Worm (Caenorhabditis elegans): Measurements from ENCODE around the gene K08D8.6.
A peak's percentile ranks its signal among the peaks of the same experiment; 100 is the strongest.

K08D8.6 gene

ce11 chrIV:12909871-12910270, 19.6 kb upstream of the K08D8.6 start, which contains the start of gene K08D8.4 (continued):
- TF ChIP-seq R02D3.7 (tag; optimal IDR thresholded peaks at IDR 0.05) (no peak), ces-1 (GFP tag; optimal IDR thresholded peaks at IDR 0.05) (no peak), pha-4 (GFP tag; IDR thresholded peaks at IDR 0.05) (no peak), pha-4 (tag; optimal IDR thresholded peaks at IDR 0.05) (no peak), vab-7 (GFP tag; IDR thresholded peaks at IDR 0.05) (no peak), lim-7 (GFP tag; IDR thresholded peaks at IDR 0.05) (no peak), lsy-2 (tag; optimal IDR thresholded peaks at IDR 0.05) (no peak), mdt-29 (GFP tag; IDR thresholded peaks at IDR 0.05) (no peak), ceh-44 (GFP tag; IDR thresholded peaks at IDR 0.05) (no peak), ztf-11 (tag; optimal IDR thresholded peaks at IDR 0.05) (no peak), pqm-1 (tag; optimal IDR thresholded peaks at IDR 0.05) (peak; percentile 70), daf-16 (GFP tag; optimal IDR thresholded peaks at IDR 0.05) (no peak), daf-16 (tag; optimal IDR thresholded peaks at IDR 0.05) (peak; percentile 16), nhr-28 (tag; optimal IDR thresholded peaks at IDR 0.05) (peak; percentile 32), F37D6.2 (tag; optimal IDR thresholded peaks at IDR 0.05) (no peak), dmd-6 (GFP tag; IDR thresholded peaks at IDR 0.05) (peak; percentile 78), tra-1 (GFP tag; IDR thresholded peaks at IDR 0.05) (no peak), zag-1 (tag; optimal IDR thresholded peaks at IDR 0.05) (no peak), unc-62 (GFP tag; optimal IDR thresholded peaks at IDR 0.05 in 1 of 2) (no peak), unc-62 (tag; optimal IDR thresholded peaks at IDR 0.05) (no peak), lin-38 (GFP tag; IDR thresholded peaks at IDR 0.05) (no peak), daf-12 (tag; optimal IDR thresholded peaks at IDR 0.05) (no peak), nhr-25 (tag; optimal IDR thresholded peaks at IDR 0.05; ENCODE audit: borderline replicate concordance, insufficient read depth) (no peak)

ce11 chrIV:12906529-12906928, 16.2 kb upstream of the K08D8.6 start, which contains the start of gene K08D8.3:
Gene K08D8.3, minus strand, starts transcription at chrIV:12906659.
- TF ChIP-seq lin-15B (tag; optimal IDR thresholded peaks at IDR 0.05) (no peak), daf-12 (tag; optimal IDR thresholded peaks at IDR 0.05) (no peak), zfp-3 (GFP tag; conservative IDR thresholded peaks at IDR 0.05) (no peak), F44E2.7 (GFP tag; IDR thresholded peaks at IDR 0.05) (no peak), egl-43 (GFP tag; IDR thresholded peaks at IDR 0.05) (no peak), madf-5 (GFP tag; IDR thresholded peaks at IDR 0.05) (no peak), nhr-28 (tag; optimal IDR thresholded peaks at IDR 0.05) (peak; percentile 63), T20F7.1 (GFP tag; optimal IDR thresholded peaks at IDR 0.05) (no peak), nhr-41 (GFP tag; IDR thresholded peaks at IDR 0.05) (no peak), daf-16 (GFP tag; optimal IDR thresholded peaks at IDR 0.05) (no peak), daf-16 (tag; optimal IDR thresholded peaks at IDR 0.05) (peak; percentile 78), skn-1 (tag; optimal IDR thresholded peaks at IDR 0.05) (no peak), zip-2 (tag; optimal IDR thresholded peaks at IDR 0.05) (no peak), zag-1 (tag; optimal IDR thresholded peaks at IDR 0.05) (no peak), pqm-1 (tag; optimal IDR thresholded peaks at IDR 0.05) (peak; percentile 92), lsy-2 (tag; optimal IDR thresholded peaks at IDR 0.05) (no peak), lim-7 (GFP tag; IDR thresholded peaks at IDR 0.05) (no peak), snpc-1.2 (GFP tag; IDR thresholded peaks at IDR 0.05) (no peak), dve-1 (tag; optimal IDR thresholded peaks at IDR 0.05; ENCODE audit: insufficient read depth) (peak; percentile 50), nhr-77 (tag; optimal IDR thresholded peaks at IDR 0.05) (peak; percentile 36), zip-11 (GFP tag; IDR thresholded peaks at IDR 0.05) (no peak), duxl-1 (tag; optimal IDR thresholded peaks at IDR 0.05; ENCODE audit: poor library complexity) (no peak), hlh-11 (tag; optimal IDR thresholded peaks at IDR 0.05) (peak; percentile 41), dmd-8 (GFP tag; IDR thresholded peaks at IDR 0.05) (no peak), ces-1 (GFP tag; optimal IDR thresholded peaks at IDR 0.05) (no peak), hlh-30 (tag; optimal IDR thresholded peaks at IDR 0.05; ENCODE audit: insufficient read depth) (peak; percentile 34), dmd-6 (GFP tag; IDR thresholded peaks at IDR 0.05) (peak; percentile 82), hmg-1.1 (GFP tag; IDR thresholded peaks at IDR 0.05) (no peak)
